Fruit fly (Drosophila melanogaster) whole organism, embryonic: ENCODE measurements around the gene Gorab.
A peak's percentile ranks its signal among the peaks of the same experiment; 100 is the strongest.

ENCODE experiments used
- Ada2b ChIP-seq: fragments of 200-800 bp; sonication (Bioruptor generic); IDR thresholded peaks from 2 replicates; pipeline ENCODE4 v1.3.6; 2022; ENCODE audit warnings: missing biosample characterization, missing genetic modification characterization
- Asciz ChIP-seq: fragments of 200-800 bp; sonication (Bioruptor generic); optimal IDR thresholded peaks from 2 replicates; lab custom pipeline; 2017; ENCODE audit warnings: missing biosample characterization, mild to moderate bottlenecking, missing genetic modification characterization, missing genetic modification reagents
- B-H2 ChIP-seq: fragments of 200-800 bp; sonication (Bioruptor generic); optimal IDR thresholded peaks from 2 replicates; lab custom pipeline; 2018; ENCODE audit warnings: missing biosample characterization, mild to moderate bottlenecking, missing genetic modification characterization
- Blimp-1 ChIP-seq: fragments of 200-800 bp; sonication (Bioruptor generic); optimal IDR thresholded peaks from 3 replicates; lab custom pipeline; 2018; ENCODE audit warnings: missing biosample characterization, missing genetic modification characterization, mild to moderate bottlenecking, moderate library complexity, missing genetic modification reagents
- CG10147 ChIP-seq: fragments of 200-800 bp; sonication (Bioruptor generic); optimal IDR thresholded peaks from 2 replicates; lab custom pipeline; 2019; ENCODE audit warnings: missing biosample characterization, mild to moderate bottlenecking, missing genetic modification characterization, moderate library complexity
- CG11504 ChIP-seq: fragments of 200-800 bp; sonication (Bioruptor generic); optimal IDR thresholded peaks from 3 replicates; lab custom pipeline; 2019; ENCODE audit warnings: missing biosample characterization, mild to moderate bottlenecking, missing genetic modification characterization, moderate library complexity
- CG14965 ChIP-seq: fragments of 200-800 bp; sonication (Bioruptor generic); optimal IDR thresholded peaks from 2 replicates; lab custom pipeline; 2016; ENCODE audit warnings: missing biosample characterization, missing genetic modification characterization, borderline replicate concordance
- CG2889 ChIP-seq: fragments of 200-800 bp; sonication (Bioruptor generic); IDR thresholded peaks from 3 replicates; pipeline ENCODE4 v1.3.6; 2022; ENCODE audit warnings: missing biosample characterization, missing genetic modification characterization
- CG3065 ChIP-seq: fragments of 200-800 bp; sonication (Bioruptor generic); optimal IDR thresholded peaks from 2 replicates; lab custom pipeline; 2016; ENCODE audit warnings: missing biosample characterization, missing genetic modification characterization
- CG31365 ChIP-seq: fragments of 200-800 bp; sonication (Bioruptor generic); optimal IDR thresholded peaks from 2 replicates; lab custom pipeline; 2018; ENCODE audit warnings: missing biosample characterization, mild to moderate bottlenecking, missing genetic modification characterization
- CG3163 ChIP-seq: fragments of 200-800 bp; sonication (Bioruptor generic); optimal IDR thresholded peaks from 3 replicates; lab custom pipeline; 2016; ENCODE audit warnings: missing biosample characterization, missing genetic modification characterization
- CG34376 ChIP-seq: fragments of 200-800 bp; sonication (Bioruptor generic); optimal IDR thresholded peaks from 2 replicates; lab custom pipeline; 2018; ENCODE audit warnings: missing biosample characterization, mild to moderate bottlenecking, missing genetic modification characterization
- CG6813 ChIP-seq: fragments of 200-800 bp; sonication (Bioruptor generic); optimal IDR thresholded peaks from 2 replicates; lab custom pipeline; 2017; ENCODE audit warnings: missing biosample characterization, missing genetic modification characterization, mild to moderate bottlenecking, moderate library complexity, missing genetic modification reagents
- CG7987 ChIP-seq: fragments of 200-800 bp; sonication (Bioruptor generic); optimal IDR thresholded peaks from 2 replicates; lab custom pipeline; 2018; ENCODE audit warnings: missing biosample characterization, mild to moderate bottlenecking, missing genetic modification characterization, moderate library complexity
- Dref ChIP-seq: fragments of 200-800 bp; sonication (Bioruptor generic); IDR thresholded peaks from 2 replicates; pipeline ENCODE4 v1.3.6; 2022; ENCODE audit warnings: missing biosample characterization, missing genetic modification characterization
- ERR ChIP-seq: fragments of 200-800 bp; sonication (Bioruptor generic); optimal IDR thresholded peaks from 2 replicates; lab custom pipeline; 2016; ENCODE audit warnings: missing biosample characterization, missing genetic modification characterization
- H15 ChIP-seq: fragments of 200-800 bp; sonication (Bioruptor generic); IDR thresholded peaks from 3 replicates; pipeline ENCODE4 v1.3.6; 2022; ENCODE audit warnings: missing biosample characterization, missing genetic modification characterization
- HmgZ ChIP-seq: fragments of 200-800 bp; sonication (Bioruptor generic); optimal IDR thresholded peaks from 2 replicates; lab custom pipeline; 2018; ENCODE audit warnings: missing biosample characterization, mild to moderate bottlenecking, missing genetic modification characterization
- Hmx ChIP-seq: fragments of 200-800 bp; sonication (Bioruptor generic); optimal IDR thresholded peaks from 2 replicates; lab custom pipeline; 2016; ENCODE audit warnings: missing biosample characterization, missing genetic modification characterization
- Lhr ChIP-seq: fragments of 200-800 bp; sonication (Bioruptor generic); optimal IDR thresholded peaks from 3 replicates; lab custom pipeline; 2017; ENCODE audit warnings: mild to moderate bottlenecking, missing biosample characterization, missing genetic modification reagents, missing genetic modification characterization
- Mrtf ChIP-seq: fragments of 200-800 bp; sonication (Bioruptor generic); IDR thresholded peaks from 3 replicates; pipeline ENCODE4 v1.3.6; 2022; ENCODE audit warnings: missing biosample characterization, missing genetic modification characterization
- Optix ChIP-seq: fragments of 200-800 bp; sonication (Bioruptor generic); IDR thresholded peaks from 3 replicates; pipeline ENCODE4 v1.3.6; 2022; ENCODE audit warnings: missing biosample characterization, missing genetic modification characterization
- Poxn ChIP-seq: fragments of 200-800 bp; sonication (Bioruptor generic); IDR thresholded peaks from 2 replicates; pipeline ENCODE4 v1.3.6; 2022; ENCODE audit warnings: missing biosample characterization, missing genetic modification characterization
- Scr ChIP-seq: fragments of 200-800 bp; sonication (Bioruptor generic); IDR thresholded peaks from 2 replicates; pipeline ENCODE4 v1.3.6; 2022; ENCODE audit warnings: missing biosample characterization, missing genetic modification characterization; ENCODE audit not compliant: partially characterized antibody
- Six4 ChIP-seq: fragments of 200-800 bp; sonication (Bioruptor generic); optimal IDR thresholded peaks from 2 replicates; lab custom pipeline; 2016; ENCODE audit warnings: missing biosample characterization, missing genetic modification characterization
- Sox100B ChIP-seq: fragments of 200-800 bp; sonication (Bioruptor generic); optimal IDR thresholded peaks from 3 replicates; lab custom pipeline; 2018; ENCODE audit warnings: missing biosample characterization, mild to moderate bottlenecking, missing genetic modification characterization
- Sox102F ChIP-seq: fragments of 200-800 bp; sonication (Bioruptor generic); optimal IDR thresholded peaks from 2 replicates; lab custom pipeline; 2018; ENCODE audit warnings: missing biosample characterization, mild to moderate bottlenecking, missing genetic modification characterization, moderate library complexity
- ap ChIP-seq: fragments of 200-800 bp; sonication (Bioruptor generic); IDR thresholded peaks from 2 replicates; pipeline ENCODE4 v1.3.6; 2022; ENCODE audit warnings: missing biosample characterization, missing genetic modification characterization
- az2 ChIP-seq: fragments of 200-800 bp; sonication (Bioruptor generic); optimal IDR thresholded peaks from 3 replicates; lab custom pipeline; 2016; ENCODE audit warnings: missing biosample characterization, missing genetic modification characterization
- bowl ChIP-seq: fragments of 200-800 bp; sonication (Bioruptor generic); IDR thresholded peaks from 2 replicates; pipeline ENCODE4 v1.3.6; 2022; ENCODE audit warnings: missing biosample characterization, missing genetic modification characterization
- cg ChIP-seq: fragments of 200-800 bp; sonication (Bioruptor generic); optimal IDR thresholded peaks from 3 replicates; lab custom pipeline; 2019; ENCODE audit warnings: missing biosample characterization, mild to moderate bottlenecking, missing genetic modification characterization, moderate library complexity
- crc ChIP-seq: fragments of 200-800 bp; sonication (Bioruptor generic); optimal IDR thresholded peaks from 2 replicates; lab custom pipeline; 2016; ENCODE audit warnings: missing biosample characterization, missing genetic modification characterization
- dpn ChIP-seq, 2 experiments: fragments of 200-800 bp; sonication (Bioruptor generic); optimal IDR thresholded peaks; 3 replicates each; lab custom pipeline; 2016; ENCODE audit warnings: missing biosample characterization in 2 of 2, missing genetic modification characterization in 2 of 2
- esg ChIP-seq: fragments of 200-800 bp; sonication (Bioruptor generic); conservative IDR thresholded peaks from 2 replicates; pipeline ENCODE4 v1.3.6; 2022; ENCODE audit warnings: missing biosample characterization, missing genetic modification characterization
- ftz-f1 ChIP-seq: fragments of 200-800 bp; sonication (Bioruptor generic); optimal IDR thresholded peaks from 2 replicates; lab custom pipeline; 2016; ENCODE audit warnings: missing biosample characterization, missing genetic modification characterization
- grn ChIP-seq: fragments of 200-800 bp; sonication (Bioruptor generic); optimal IDR thresholded peaks from 3 replicates; lab custom pipeline; 2017; ENCODE audit warnings: missing biosample characterization, missing genetic modification characterization
- gsb ChIP-seq: fragments of 200-800 bp; sonication (Bioruptor generic); IDR thresholded peaks from 2 replicates; pipeline ENCODE4 v1.3.6; 2022; ENCODE audit warnings: missing biosample characterization, missing genetic modification characterization
- h ChIP-seq: fragments of >200 bp; optimal IDR thresholded peaks from 2 replicates; lab custom pipeline; 2017
- hbn ChIP-seq: fragments of 200-800 bp; sonication (Bioruptor generic); IDR thresholded peaks from 2 replicates; pipeline ENCODE4 v1.3.6; 2022; ENCODE audit warnings: missing biosample characterization, missing genetic modification characterization; ENCODE audit not compliant: partially characterized antibody
- inv ChIP-seq: fragments of 200-800 bp; sonication (Bioruptor generic); IDR thresholded peaks from 2 replicates; pipeline ENCODE4 v1.3.6; 2022; ENCODE audit warnings: missing biosample characterization, missing genetic modification characterization; ENCODE audit not compliant: partially characterized antibody
- kay ChIP-seq: fragments of 200-800 bp; sonication (Bioruptor generic); optimal IDR thresholded peaks from 2 replicates; lab custom pipeline; 2016; ENCODE audit warnings: missing biosample characterization, missing genetic modification characterization
- mam ChIP-seq: fragments of 200-800 bp; sonication (Bioruptor generic); optimal IDR thresholded peaks from 3 replicates; lab custom pipeline; 2016; ENCODE audit warnings: missing biosample characterization, missing genetic modification characterization
- nmo ChIP-seq: fragments of 200-800 bp; sonication (Bioruptor generic); optimal IDR thresholded peaks from 2 replicates; lab custom pipeline; 2018; ENCODE audit warnings: missing biosample characterization, mild to moderate bottlenecking, missing genetic modification characterization, moderate library complexity
- oc ChIP-seq: fragments of 200-800 bp; sonication (Bioruptor generic); optimal IDR thresholded peaks from 2 replicates; lab custom pipeline; 2018; ENCODE audit warnings: missing biosample characterization, mild to moderate bottlenecking, missing genetic modification characterization, moderate library complexity
- scrt ChIP-seq: fragments of 200-800 bp; sonication (Bioruptor generic); optimal IDR thresholded peaks from 2 replicates; lab custom pipeline; 2018; ENCODE audit warnings: missing biosample characterization, mild to moderate bottlenecking, missing genetic modification characterization, moderate library complexity
- sens-2 ChIP-seq: fragments of 200-800 bp; sonication (Bioruptor generic); IDR thresholded peaks from 2 replicates; pipeline ENCODE4 v1.3.6; 2022; ENCODE audit warnings: missing biosample characterization, missing genetic modification characterization
- sug ChIP-seq: fragments of 200-800 bp; optimal IDR thresholded peaks from 2 replicates; lab custom pipeline; 2019; ENCODE audit warnings: missing biosample characterization, mild to moderate bottlenecking, missing genetic modification characterization, moderate library complexity
- toy ChIP-seq: fragments of 200-800 bp; sonication (Bioruptor generic); IDR thresholded peaks from 2 replicates; pipeline ENCODE4 v1.3.6; 2022; ENCODE audit warnings: missing biosample characterization, missing genetic modification characterization
- ttk ChIP-seq: fragments of 200-800 bp; sonication (Bioruptor generic); IDR thresholded peaks from 2 replicates; pipeline ENCODE4 v2.1.2; 2022; ENCODE audit warnings: missing biosample characterization, missing genetic modification characterization
- vnd ChIP-seq: fragments of 200-800 bp; sonication (Bioruptor generic); IDR thresholded peaks from 3 replicates; pipeline ENCODE4 v1.3.6; 2022; ENCODE audit warnings: missing biosample characterization, missing genetic modification characterization; ENCODE audit not compliant: partially characterized antibody
- zen ChIP-seq: fragments of 200-800 bp; sonication (Bioruptor generic); optimal IDR thresholded peaks from 3 replicates; lab custom pipeline; 2018; ENCODE audit warnings: missing biosample characterization, mild to moderate bottlenecking, missing genetic modification characterization, moderate library complexity

Gorab gene

dm6 chr3L:17458856-17459518, 30.4 kb upstream of the Gorab start (continued):
- TF ChIP-seq CG3163 (GFP tag; lab: Kevin White, UChicago) = no peak
- TF ChIP-seq CG34376 (GFP tag; lab: Kevin White, UChicago) = no peak
- TF ChIP-seq vnd (GFP tag; lab: Robert Waterston, UW) = no peak
- no peak for TF ChIP-seq bowl (GFP tag; lab: Robert Waterston, UW)
- no peak for TF ChIP-seq CG3065
- TF ChIP-seq CG7987 (GFP tag; lab: Kevin White, UChicago) = no peak
- TF ChIP-seq Scr (GFP tag; lab: Robert Waterston, UW) = no peak
- TF ChIP-seq grn = no peak
- TF ChIP-seq oc = peak; percentile 15
- peak; percentile 44 for TF ChIP-seq Blimp-1 (GFP tag; lab: Kevin White, UChicago)
- TF ChIP-seq crc (GFP tag; lab: Kevin White, UChicago) = no peak
- no peak for TF ChIP-seq Optix (GFP tag; lab: Robert Waterston, UW)
- TF ChIP-seq kay (GFP tag; lab: Kevin White, UChicago) = no peak
- peak; percentile 50 for TF ChIP-seq Sox102F (GFP tag; lab: Kevin White, UChicago)
- no peak for TF ChIP-seq gsb (GFP tag; lab: Robert Waterston, UW)
- TF ChIP-seq CG31365 (tag; lab: Kevin White, UChicago) = no peak
- no peak for TF ChIP-seq ttk (GFP tag; lab: Robert Waterston, UW)
- no peak for TF ChIP-seq Lhr (GFP tag; lab: Kevin White, UChicago)
- TF ChIP-seq toy (GFP tag; lab: Robert Waterston, UW) = no peak
- no peak for TF ChIP-seq scrt (GFP tag; lab: Kevin White, UChicago)
- no peak for TF ChIP-seq ap (GFP tag; lab: Robert Waterston, UW)
- TF ChIP-seq CG11504 (tag; lab: Kevin White, UChicago) = peak; percentile 59
- no peak for TF ChIP-seq ERR (GFP tag; lab: Kevin White, UChicago)
- no peak for TF ChIP-seq dpn (GFP tag; optimal IDR thresholded peaks at IDR 0.05; lab: Kevin White, UChicago)
- no peak for TF ChIP-seq Sox100B (GFP tag; lab: Kevin White, UChicago)
- TF ChIP-seq ftz-f1 (GFP tag; lab: Kevin White, UChicago) = no peak
- no peak for TF ChIP-seq Poxn (GFP tag; lab: Robert Waterston, UW)
- no peak for TF ChIP-seq Hmx
- peak; percentile 12 for TF ChIP-seq CG6813 (GFP tag; lab: Kevin White, UChicago)
- TF ChIP-seq Asciz (GFP tag; lab: Kevin White, UChicago) = peak; percentile 25
- TF ChIP-seq esg = no peak; the same call in 1 of the 2 replicates
- no peak for TF ChIP-seq h
- no peak for TF ChIP-seq zen (tag; lab: Kevin White, UChicago)
- no peak for TF ChIP-seq mam (GFP tag; lab: Kevin White, UChicago)
- no peak for TF ChIP-seq Dref (GFP tag; lab: Robert Waterston, UW)
- TF ChIP-seq CG10147 (GFP tag; lab: Kevin White, UChicago) = peak; percentile 6
- TF ChIP-seq cg (GFP tag; lab: Kevin White, UChicago) = no peak
- TF ChIP-seq CG14965 = no peak
- TF ChIP-seq inv (GFP tag; lab: Robert Waterston, UW) = no peak
- TF ChIP-seq sug (tag; lab: Kevin White, UChicago) = no peak
- TF ChIP-seq sens-2 (GFP tag; lab: Robert Waterston, UW) = no peak
- TF ChIP-seq hbn (GFP tag; lab: Robert Waterston, UW) = no peak
- TF ChIP-seq az2 (GFP tag; lab: Kevin White, UChicago) = peak; percentile 20
- 0 out of 3 replicates have a peak, but pooled peaks have one; percentile 34 for TF ChIP-seq H15 (GFP tag; lab: Robert Waterston, UW)
- no peak for TF ChIP-seq HmgZ
- TF ChIP-seq nmo (GFP tag; lab: Kevin White, UChicago) = peak; percentile 20
- TF ChIP-seq CG2889 = no peak
- TF ChIP-seq Mrtf (GFP tag; lab: Robert Waterston, UW) = no peak
- no peak for TF ChIP-seq Ada2b (GFP tag; lab: Robert Waterston, UW)
- no peak for TF ChIP-seq B-H2 (GFP tag; lab: Kevin White, UChicago)
- no peak for TF ChIP-seq Six4 (GFP tag; lab: Kevin White, UChicago)
